Fruit fly (Drosophila melanogaster): ENCODE data around the gene p130CAS.

The p130CAS gene

DNA sequence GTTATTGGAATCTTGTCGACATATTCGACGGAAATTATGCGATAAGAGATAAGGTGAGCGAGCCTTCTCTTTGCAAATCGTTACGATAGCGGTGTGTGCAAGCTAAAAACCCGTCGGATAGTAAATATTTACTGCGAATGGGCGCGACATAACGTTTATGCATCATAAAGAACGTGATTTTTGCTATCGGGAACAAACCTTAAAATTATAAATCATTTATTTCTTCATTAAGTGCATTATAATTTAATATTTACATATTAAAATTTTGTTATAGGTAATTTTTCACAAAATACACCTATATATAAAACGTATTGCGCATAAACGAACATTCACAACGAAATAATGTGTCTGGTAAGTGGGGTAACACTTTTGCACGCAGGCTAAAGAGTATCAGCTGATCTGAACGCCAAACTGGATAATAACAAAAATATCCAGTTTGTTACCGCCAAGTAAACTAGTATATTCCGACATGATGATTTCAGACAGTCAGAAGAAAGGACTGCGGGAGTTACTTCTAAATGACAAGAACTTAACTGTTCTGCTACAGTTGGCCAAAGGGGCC is 53.1 kb downstream of the p130CAS start, which contains the start of the genes Gk1 and CG13876 (continued):
- peak; percentile 81 for TF ChIP-seq CG5245 (GFP tag; optimal IDR thresholded peaks at IDR 0.05)
- TF ChIP-seq CG17612 (GFP tag; IDR thresholded peaks at IDR 0.05) = peak; percentile 87
- peak; percentile 93 for TF ChIP-seq NfI (GFP tag; optimal IDR thresholded peaks at IDR 0.05)
- peak; percentile 74 for TF ChIP-seq CG8290 (GFP tag; optimal IDR thresholded peaks at IDR 0.05)
- peak in 1 of 2 experiments; percentile 75 for TF ChIP-seq CG8290 (tag; optimal IDR thresholded peaks at IDR 0.05)
- peak; percentile 42 for TF ChIP-seq bab2 (GFP tag; optimal IDR thresholded peaks at IDR 0.05)
- TF ChIP-seq CG2120 (GFP tag; optimal IDR thresholded peaks at IDR 0.05) = peak; percentile 91
- TF ChIP-seq HLH54F (GFP tag; optimal IDR thresholded peaks at IDR 0.05) = no peak
- TF ChIP-seq luna (GFP tag; optimal IDR thresholded peaks at IDR 0.05) = no peak
- no peak for TF ChIP-seq D (optimal IDR thresholded peaks at IDR 0.05)
- TF ChIP-seq D (GFP tag; optimal IDR thresholded peaks at IDR 0.05) = peak; percentile 84
- no peak for TF ChIP-seq h (optimal IDR thresholded peaks at IDR 0.05)
- TF ChIP-seq chm (GFP tag; IDR thresholded peaks at IDR 0.05) = peak; percentile 96
- no peak for TF ChIP-seq chinmo (GFP tag; IDR thresholded peaks at IDR 0.05; ENCODE audit: partially characterized antibody)
- TF ChIP-seq inv (GFP tag; IDR thresholded peaks at IDR 0.05; ENCODE audit: partially characterized antibody) = no peak
- peak; percentile 87 for TF ChIP-seq Abd-B (GFP tag; optimal IDR thresholded peaks at IDR 0.05)
- TF ChIP-seq pan (optimal IDR thresholded peaks at IDR 0.05) = no peak
- peak in 1 of 2 experiments; percentile 96 for TF ChIP-seq pan (GFP tag; optimal IDR thresholded peaks at IDR 0.05 in 1 of 2, IDR thresholded peaks at IDR 0.05 in 1 of 2)
- TF ChIP-seq CG32772 (GFP tag; IDR thresholded peaks at IDR 0.05) = peak; percentile 84
- TF ChIP-seq dysf (GFP tag; IDR thresholded peaks at IDR 0.05) = peak; percentile 95
- peak; percentile 91 for TF ChIP-seq Oaz (GFP tag; IDR thresholded peaks at IDR 0.05)
- TF ChIP-seq CG9727 (GFP tag; optimal IDR thresholded peaks at IDR 0.05) = peak; percentile 97
- no peak for TF ChIP-seq Antp (GFP tag; optimal IDR thresholded peaks at IDR 0.05)
- peak; percentile 26; the same call in 1 of the 2 replicates for TF ChIP-seq aop (GFP tag; IDR thresholded peaks at IDR 0.05)
- TF ChIP-seq al (GFP tag; IDR thresholded peaks at IDR 0.05) = peak; percentile 89
- no peak for TF ChIP-seq Dip2 (GFP tag; IDR thresholded peaks at IDR 0.05)
- peak; percentile 94 for TF ChIP-seq Ada2b (GFP tag; IDR thresholded peaks at IDR 0.05)
- TF ChIP-seq CG6791 (GFP tag; IDR thresholded peaks at IDR 0.05; ENCODE audit: partially characterized antibody) = no peak
- TF ChIP-seq en (GFP tag; optimal IDR thresholded peaks at IDR 0.05) = no peak
- peak; percentile 98 for TF ChIP-seq CG34376 (GFP tag; optimal IDR thresholded peaks at IDR 0.05)
- peak; percentile 68 to 91 for TF ChIP-seq dpn (GFP tag; optimal IDR thresholded peaks at IDR 0.05)
- peak; percentile 94 for TF ChIP-seq CG2199 (GFP tag; IDR thresholded peaks at IDR 0.05)
- TF ChIP-seq Six4 (GFP tag; optimal IDR thresholded peaks at IDR 0.05) = peak; percentile 86
- no peak for TF ChIP-seq ash1 (GFP tag; optimal IDR thresholded peaks at IDR 0.05)
- TF ChIP-seq CG3847 (GFP tag; IDR thresholded peaks at IDR 0.05) = peak; percentile 94
- peak; percentile 37 for TF ChIP-seq BEAF-32 (GFP tag; optimal IDR thresholded peaks at IDR 0.05)
- peak; percentile 95 for TF ChIP-seq so (GFP tag; IDR thresholded peaks at IDR 0.05)
- TF ChIP-seq Asciz (GFP tag; optimal IDR thresholded peaks at IDR 0.05) = peak; percentile 93
- peak; percentile 33 for TF ChIP-seq Dp (GFP tag; optimal IDR thresholded peaks at IDR 0.05)
- peak; percentile 90 for TF ChIP-seq Max (GFP tag; optimal IDR thresholded peaks at IDR 0.05)
- TF ChIP-seq CG9932 (GFP tag; IDR thresholded peaks at IDR 0.05) = peak; percentile 91
- TF ChIP-seq CG8924 (tag; optimal IDR thresholded peaks at IDR 0.05) = peak; percentile 98
- peak; percentile 94 for TF ChIP-seq CG32767 (GFP tag; IDR thresholded peaks at IDR 0.05)
- TF ChIP-seq p53 (GFP tag; optimal IDR thresholded peaks at IDR 0.05) = no peak
- TF ChIP-seq Dbx (GFP tag; IDR thresholded peaks at IDR 0.05) = peak; percentile 96
- TF ChIP-seq chif (GFP tag; optimal IDR thresholded peaks at IDR 0.05) = peak in 1 of 2 experiments; percentile 44
- TF ChIP-seq Atf6 (GFP tag; IDR thresholded peaks at IDR 0.05) = peak; percentile 97
- peak; percentile 97 for TF ChIP-seq CG10147 (GFP tag; optimal IDR thresholded peaks at IDR 0.05)
- peak; percentile 72 for TF ChIP-seq CG4360 (GFP tag; IDR thresholded peaks at IDR 0.05)
- no peak for TF ChIP-seq vnd (GFP tag; IDR thresholded peaks at IDR 0.05; ENCODE audit: partially characterized antibody)
- no peak; the same call in 2 of the 3 replicates for TF ChIP-seq knrl (GFP tag; IDR thresholded peaks at IDR 0.05; ENCODE audit: partially characterized antibody)
- peak; percentile 97 for TF ChIP-seq Xrp1 (GFP tag; IDR thresholded peaks at IDR 0.05)

Data from whole organism, embryonic.